Worm (Caenorhabditis elegans): ENCODE data around the gene pinn-4.

The pinn-4 gene

DNA sequence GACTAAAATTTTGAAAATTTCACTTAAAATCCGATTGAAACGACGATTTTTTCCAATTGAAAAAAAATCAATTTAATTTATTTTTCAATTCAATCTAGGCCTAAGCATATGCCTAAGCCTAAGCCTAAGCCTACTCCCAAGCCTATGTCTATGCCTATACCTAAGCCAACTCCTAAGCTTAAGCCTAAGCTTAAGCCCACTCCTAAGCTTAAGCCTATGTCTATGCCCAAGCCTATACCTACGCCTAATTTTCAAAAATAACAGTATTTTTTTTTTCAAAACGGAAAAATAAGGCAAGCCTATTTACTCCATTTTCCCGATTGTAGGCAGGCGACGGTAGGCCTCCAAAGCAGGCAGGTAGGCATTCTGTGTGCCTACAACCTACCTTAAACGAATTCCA lies 41.5 kb downstream of the pinn-4 start:
- TF ChIP-seq F57C9.4 (tag; optimal IDR thresholded peaks at IDR 0.05) = no peak
- TF ChIP-seq nfya-1 (tag; optimal IDR thresholded peaks at IDR 0.05; ENCODE audit: borderline replicate concordance, insufficient read depth) = no peak
- TF ChIP-seq F10E7.11 (tag; optimal IDR thresholded peaks at IDR 0.05) = no peak
- no peak for TF ChIP-seq ceh-91 (GFP tag; IDR thresholded peaks at IDR 0.05)
- TF ChIP-seq sdz-38 (tag; optimal IDR thresholded peaks at IDR 0.05) = no peak
- TF ChIP-seq F57A8.1 (GFP tag; optimal IDR thresholded peaks at IDR 0.05) = no peak
- TF ChIP-seq hlh-26 (GFP tag; conservative IDR thresholded peaks at IDR 0.05) = no peak
- no peak for TF ChIP-seq unc-62 (GFP tag; optimal IDR thresholded peaks at IDR 0.05)
- no peak for TF ChIP-seq nfyb-1 (GFP tag; IDR thresholded peaks at IDR 0.05)
- TF ChIP-seq ccch-3 (GFP tag; optimal IDR thresholded peaks at IDR 0.05) = no peak
- no peak for TF ChIP-seq ztf-22 (GFP tag; optimal IDR thresholded peaks at IDR 0.05)
- no peak for TF ChIP-seq lin-35 (GFP tag; optimal IDR thresholded peaks at IDR 0.05)
- no peak for TF ChIP-seq Y53G8AR.9 (GFP tag; conservative IDR thresholded peaks at IDR 0.05)
- no peak for TF ChIP-seq nhr-27 (tag; optimal IDR thresholded peaks at IDR 0.05)
- no peak for TF ChIP-seq attf-3 (GFP tag; conservative IDR thresholded peaks at IDR 0.05)
- TF ChIP-seq F37B4.10 (GFP tag; IDR thresholded peaks at IDR 0.05) = no peak
- no peak for TF ChIP-seq snpc-4 (GFP tag; optimal IDR thresholded peaks at IDR 0.05)
- no peak for TF ChIP-seq snpc-4 (tag; optimal IDR thresholded peaks at IDR 0.05)
- no peak for TF ChIP-seq K11D2.4 (GFP tag; IDR thresholded peaks at IDR 0.05)
- TF ChIP-seq attf-6 (GFP tag; IDR thresholded peaks at IDR 0.05) = no peak
- TF ChIP-seq cebp-2 (GFP tag; IDR thresholded peaks at IDR 0.05) = no peak

DNA sequence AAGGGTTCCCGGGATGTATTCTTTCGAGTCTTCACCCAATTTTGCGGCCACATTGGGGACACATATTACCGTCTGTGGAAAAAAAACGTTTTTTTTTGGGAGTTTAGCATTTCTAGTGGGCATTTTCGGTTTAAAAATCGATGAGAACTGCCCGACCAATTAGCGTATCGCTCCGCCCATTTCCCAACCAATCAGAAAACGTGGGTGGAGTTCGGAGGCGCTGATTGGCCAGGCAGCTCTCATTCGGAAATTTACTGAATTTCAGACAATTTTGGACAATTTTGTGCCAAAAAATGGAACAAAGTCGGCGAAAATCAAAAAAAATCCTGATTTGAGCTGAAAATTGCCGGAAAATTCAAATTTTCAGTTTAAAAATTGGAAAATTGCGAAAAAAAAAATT lies 43.8 kb downstream of the pinn-4 start:
- TF ChIP-seq F37B4.10 (GFP tag; IDR thresholded peaks at IDR 0.05) = no peak
- peak; percentile 75; the same call in 1 of the 2 replicates for TF ChIP-seq nfyb-1 (GFP tag; IDR thresholded peaks at IDR 0.05)

DNA sequence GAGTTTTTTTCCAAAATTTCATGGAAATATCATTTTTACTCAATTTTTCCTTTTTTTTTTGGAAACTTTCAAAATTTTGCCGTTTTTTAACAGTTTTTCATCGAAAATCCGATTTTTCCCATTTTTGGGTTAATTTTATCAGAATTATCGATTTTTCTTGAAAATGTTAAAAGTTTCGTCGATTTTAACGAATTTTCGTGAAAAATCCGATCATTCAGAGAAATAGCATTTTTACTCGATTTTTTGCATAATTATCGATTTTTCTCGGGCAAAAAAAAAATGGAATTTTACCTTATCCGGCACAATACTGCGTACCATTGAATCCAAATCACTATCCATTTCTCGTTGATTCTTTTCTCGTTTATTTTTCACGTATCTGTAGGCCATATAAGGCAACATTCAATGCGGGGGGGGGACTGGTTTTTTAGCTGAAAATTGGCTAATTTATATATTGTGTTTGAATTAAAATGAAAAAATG lies 44.4 kb downstream of the pinn-4 start, which contains the start of gene tbc-14:
Gene tbc-14, minus strand, starts transcription at position 428 of the 478 bp plus-strand sequence.
- no peak for TF ChIP-seq ceh-58 (GFP tag; IDR thresholded peaks at IDR 0.05)
- TF ChIP-seq hlh-12 (tag; optimal IDR thresholded peaks at IDR 0.05) = no peak
- TF ChIP-seq F57A8.1 (GFP tag; optimal IDR thresholded peaks at IDR 0.05) = no peak
- no peak for TF ChIP-seq zfh-2 (GFP tag; conservative IDR thresholded peaks at IDR 0.05)
- no peak for TF ChIP-seq attf-3 (GFP tag; conservative IDR thresholded peaks at IDR 0.05)
- TF ChIP-seq lsy-27 (tag; optimal IDR thresholded peaks at IDR 0.05; ENCODE audit: borderline replicate concordance, insufficient read depth) = no peak
- TF ChIP-seq mcd-1 (GFP tag; IDR thresholded peaks at IDR 0.05) = no peak
- TF ChIP-seq nfya-2 (GFP tag; IDR thresholded peaks at IDR 0.05) = no peak
- TF ChIP-seq atf-7 (tag; optimal IDR thresholded peaks at IDR 0.05) = no peak
- no peak for TF ChIP-seq aptf-3 (GFP tag; IDR thresholded peaks at IDR 0.05)
- no peak for TF ChIP-seq tbp1 (GFP tag; optimal IDR thresholded peaks at IDR 0.05)

DNA sequence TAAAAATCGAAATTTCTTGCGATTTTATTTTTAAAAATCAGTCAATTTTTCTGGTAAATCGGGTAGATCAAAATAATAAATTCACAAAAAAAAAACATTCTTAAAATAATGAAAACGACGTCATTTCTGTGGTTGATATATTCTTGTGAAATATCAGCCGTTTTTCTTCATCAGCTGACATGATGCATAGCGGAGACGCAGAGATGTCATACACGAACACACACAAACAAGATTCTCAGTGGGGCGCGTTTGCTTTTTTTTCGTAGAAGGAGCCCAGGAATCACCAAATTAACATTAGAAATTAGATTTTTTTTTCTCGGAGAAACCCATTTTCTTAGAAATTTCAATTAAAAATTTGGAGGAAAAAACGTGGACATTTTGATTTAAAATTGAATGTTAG lies 44.9 kb downstream of the pinn-4 start:
- TF ChIP-seq B0336.3 (GFP tag; IDR thresholded peaks at IDR 0.05) (0 out of 2 replicates have a peak, but pooled peaks have one; percentile 18), ceh-100 (GFP tag; IDR thresholded peaks at IDR 0.05) (0 out of 2 replicates have a peak, but pooled peaks have one; percentile 16), hmg-1.2 (GFP tag; IDR thresholded peaks at IDR 0.05) (peak; percentile 65), cebp-1 (GFP tag; IDR thresholded peaks at IDR 0.05) (peak; percentile 81), cebp-1 (tag; optimal IDR thresholded peaks at IDR 0.05) (peak; percentile 92), ztf-26 (tag; optimal IDR thresholded peaks at IDR 0.05) (peak; percentile 53), atf-7 (tag; optimal IDR thresholded peaks at IDR 0.05) (peak; percentile 52), sdz-38 (tag; optimal IDR thresholded peaks at IDR 0.05) (no peak), ekl-4 (GFP tag; IDR thresholded peaks at IDR 0.05) (0 out of 2 replicates have a peak, but pooled peaks have one; percentile 43), K12H6.12 (tag; optimal IDR thresholded peaks at IDR 0.05) (peak; percentile 51), snpc-4 (GFP tag; optimal IDR thresholded peaks at IDR 0.05) (no peak), snpc-4 (tag; optimal IDR thresholded peaks at IDR 0.05) (peak in 3 of 4 experiments; percentile 28 to 47 (median 40)), pha-4 (tag; optimal IDR thresholded peaks at IDR 0.05) (peak; percentile 86), ztf-25 (GFP tag; IDR thresholded peaks at IDR 0.05) (no peak), mcd-1 (GFP tag; IDR thresholded peaks at IDR 0.05) (peak; percentile 92), lin-40 (tag; optimal IDR thresholded peaks at IDR 0.05) (peak; percentile 69), ceh-27 (GFP tag; optimal IDR thresholded peaks at IDR 0.05) (peak; percentile 32), somi-1 (GFP tag; optimal IDR thresholded peaks at IDR 0.05) (peak; percentile 16), attf-5 (GFP tag; optimal IDR thresholded peaks at IDR 0.05) (peak; percentile 87)
